Fruit fly (Drosophila melanogaster) whole organism, embryonic: ENCODE data around the gene SelG.

Experiments used
- Ada2b ChIP-seq: fragments of 200-800 bp; sonication (Bioruptor generic); IDR thresholded peaks from 2 replicates; pipeline ENCODE4 v1.3.6; 2022; ENCODE audit warnings: missing biosample characterization, missing genetic modification characterization
- CG10543 ChIP-seq: fragments of 200-800 bp; sonication (Bioruptor generic); optimal IDR thresholded peaks from 3 replicates; lab custom pipeline; 2017; ENCODE audit warnings: missing biosample characterization, mild to moderate bottlenecking, missing genetic modification characterization, moderate library complexity
- CG10979 ChIP-seq: fragments of 200-800 bp; sonication (Bioruptor generic); optimal IDR thresholded peaks from 2 replicates; lab custom pipeline; 2018; ENCODE audit warnings: missing biosample characterization, mild to moderate bottlenecking, missing genetic modification characterization, moderate library complexity
- CG12744 ChIP-seq: fragments of 200-800 bp; sonication (Bioruptor generic); optimal IDR thresholded peaks from 2 replicates; lab custom pipeline; 2016; ENCODE audit warnings: missing biosample characterization, missing genetic modification characterization
- CG12769 ChIP-seq: fragments of 200-800 bp; sonication (Bioruptor generic); optimal IDR thresholded peaks from 2 replicates; lab custom pipeline; 2019; ENCODE audit warnings: missing biosample characterization, mild to moderate bottlenecking, missing genetic modification characterization, moderate library complexity
- CG14014 ChIP-seq: fragments of 200-800 bp; sonication (Bioruptor generic); IDR thresholded peaks from 2 replicates; pipeline ENCODE4 v1.3.6; 2022; ENCODE audit warnings: missing biosample characterization, missing genetic modification characterization
- CG17568 ChIP-seq: fragments of 200-800 bp; sonication (Bioruptor generic); optimal IDR thresholded peaks from 2 replicates; lab custom pipeline; 2018; ENCODE audit warnings: missing biosample characterization, mild to moderate bottlenecking, missing genetic modification characterization, moderate library complexity
- CG17612 ChIP-seq: fragments of 200-800 bp; sonication (Bioruptor generic); IDR thresholded peaks from 2 replicates; pipeline ENCODE4 v1.3.6; 2022; ENCODE audit warnings: missing biosample characterization, missing genetic modification characterization
- CG17829 ChIP-seq: fragments of 200-800 bp; optimal IDR thresholded peaks from 2 replicates; lab custom pipeline; 2019; ENCODE audit warnings: missing biosample characterization, mild to moderate bottlenecking, missing genetic modification characterization, moderate library complexity
- CG18011 ChIP-seq: fragments of 200-800 bp; sonication (Bioruptor generic); optimal IDR thresholded peaks from 2 replicates; lab custom pipeline; 2017; ENCODE audit warnings: missing biosample characterization, missing genetic modification characterization, mild to moderate bottlenecking, moderate library complexity, missing genotype
- CG3163 ChIP-seq: fragments of 200-800 bp; sonication (Bioruptor generic); optimal IDR thresholded peaks from 3 replicates; lab custom pipeline; 2016; ENCODE audit warnings: missing biosample characterization, missing genetic modification characterization
- CG3838 ChIP-seq: fragments of 200-800 bp; sonication (Bioruptor generic); optimal IDR thresholded peaks from 3 replicates; lab custom pipeline; 2016; ENCODE audit warnings: missing biosample characterization, missing genetic modification characterization
- CG4328 ChIP-seq: fragments of 200-800 bp; sonication (Bioruptor generic); optimal IDR thresholded peaks from 3 replicates; lab custom pipeline; 2017; ENCODE audit warnings: missing biosample characterization, missing genetic modification reagents, missing genetic modification characterization
- CG4707 ChIP-seq: fragments of 200-800 bp; sonication (Bioruptor generic); optimal IDR thresholded peaks from 2 replicates; lab custom pipeline; 2018; ENCODE audit warnings: missing biosample characterization, mild to moderate bottlenecking, missing genetic modification characterization, moderate library complexity
- CG7372 ChIP-seq: fragments of 200-800 bp; sonication (Bioruptor generic); IDR thresholded peaks from 2 replicates; pipeline ENCODE4 v1.3.6; 2022; ENCODE audit warnings: missing biosample characterization, missing genetic modification characterization
- CG7786 ChIP-seq: fragments of 200-800 bp; sonication (Bioruptor generic); optimal IDR thresholded peaks from 2 replicates; lab custom pipeline; 2016; ENCODE audit warnings: missing biosample characterization, missing genetic modification characterization
- CG8281 ChIP-seq: fragments of 200-800 bp; sonication (Bioruptor generic); optimal IDR thresholded peaks from 2 replicates; lab custom pipeline; 2018; ENCODE audit warnings: missing biosample characterization, mild to moderate bottlenecking, missing genetic modification characterization, moderate library complexity
- CG8290 ChIP-seq, 3 experiments: fragments of 200-800 bp; sonication (Bioruptor generic); optimal IDR thresholded peaks; 2 replicates each; lab custom pipeline; 2016 to 2019; ENCODE audit warnings: missing biosample characterization in 3 of 3, missing genetic modification characterization in 3 of 3, mild to moderate bottlenecking in 2 of 3, moderate library complexity in 1 of 3
- D19B ChIP-seq: fragments of 200-800 bp; sonication (Bioruptor generic); optimal IDR thresholded peaks from 2 replicates; lab custom pipeline; 2017; ENCODE audit warnings: missing biosample characterization, mild to moderate bottlenecking, missing genetic modification characterization
- Dip3 ChIP-seq: fragments of 200-800 bp; sonication (Bioruptor generic); optimal IDR thresholded peaks from 3 replicates; lab custom pipeline; 2016; ENCODE audit warnings: missing biosample characterization, missing genetic modification characterization
- Ets65A ChIP-seq: fragments of 200-800 bp; sonication (Bioruptor generic); peaks from one replicate; lab custom pipeline; 2016; ENCODE audit warnings: missing biosample characterization, missing genetic modification characterization
- Hr3 ChIP-seq: fragments of 200-800 bp; sonication (Bioruptor generic); optimal IDR thresholded peaks from 3 replicates; lab custom pipeline; 2016; ENCODE audit warnings: missing biosample characterization, missing genetic modification characterization
- Lim3 ChIP-seq: fragments of 200-800 bp; sonication (Bioruptor generic); IDR thresholded peaks from 2 replicates; pipeline ENCODE4 v1.3.6; 2022; ENCODE audit warnings: missing biosample characterization, missing genetic modification characterization
- MTF-1 ChIP-seq: fragments of 200-800 bp; sonication (Bioruptor generic); optimal IDR thresholded peaks from 2 replicates; lab custom pipeline; 2018; ENCODE audit warnings: missing biosample characterization, mild to moderate bottlenecking, missing genetic modification characterization, borderline replicate concordance
- Myb ChIP-seq: fragments of 200-800 bp; sonication (Bioruptor generic); optimal IDR thresholded peaks from 2 replicates; lab custom pipeline; 2016; ENCODE audit warnings: missing biosample characterization, missing genetic modification characterization
- NfI ChIP-seq: fragments of 200-800 bp; sonication (Bioruptor generic); optimal IDR thresholded peaks from 3 replicates; lab custom pipeline; 2018; ENCODE audit warnings: missing biosample characterization, mild to moderate bottlenecking, missing genetic modification characterization, moderate library complexity
- Tbp ChIP-seq: fragments of >200 bp; optimal IDR thresholded peaks from 2 replicates; lab custom pipeline; 2018; ENCODE audit warnings: missing biosample characterization, missing genetic modification characterization
- bcd ChIP-seq: fragments of 200-800 bp; sonication (Bioruptor generic); optimal IDR thresholded peaks from 2 replicates; lab custom pipeline; 2017; ENCODE audit warnings: missing biosample characterization, mild to moderate bottlenecking, missing genetic modification characterization
- cg ChIP-seq: fragments of 200-800 bp; sonication (Bioruptor generic); optimal IDR thresholded peaks from 3 replicates; lab custom pipeline; 2019; ENCODE audit warnings: missing biosample characterization, mild to moderate bottlenecking, missing genetic modification characterization, moderate library complexity
- croc ChIP-seq: fragments of 200-800 bp; sonication (Bioruptor generic); conservative IDR thresholded peaks from 3 replicates; pipeline ENCODE4 v1.3.6; 2022; ENCODE audit warnings: missing biosample characterization, missing genetic modification characterization
- dati ChIP-seq: fragments of 200-800 bp; sonication (Bioruptor generic); IDR thresholded peaks from 2 replicates; pipeline ENCODE4 v1.3.6; 2022; ENCODE audit warnings: missing biosample characterization, missing genetic modification characterization
- fd64A ChIP-seq: fragments of 200-800 bp; sonication (Bioruptor generic); optimal IDR thresholded peaks from 3 replicates; lab custom pipeline; 2018; ENCODE audit warnings: missing biosample characterization, mild to moderate bottlenecking, missing genetic modification characterization
- fd96Cb ChIP-seq: fragments of 200-800 bp; sonication (Bioruptor generic); optimal IDR thresholded peaks from 2 replicates; lab custom pipeline; 2018; ENCODE audit warnings: missing biosample characterization, mild to moderate bottlenecking, missing genetic modification characterization, moderate library complexity
- gt ChIP-seq: fragments of 200-800 bp; sonication (Bioruptor generic); IDR thresholded peaks from 2 replicates; pipeline ENCODE4 v1.3.6; 2022; ENCODE audit warnings: missing biosample characterization, missing genetic modification characterization
- ind ChIP-seq: fragments of 200-800 bp; sonication (Bioruptor generic); optimal IDR thresholded peaks from 3 replicates; lab custom pipeline; 2016; ENCODE audit warnings: missing biosample characterization, missing genetic modification characterization
- jing ChIP-seq: fragments of 200-800 bp; sonication (Bioruptor generic); optimal IDR thresholded peaks from 2 replicates; lab custom pipeline; 2018; ENCODE audit warnings: missing biosample characterization, mild to moderate bottlenecking, missing genetic modification characterization
- klu ChIP-seq: fragments of 200-800 bp; sonication (Bioruptor generic); IDR thresholded peaks from 2 replicates; pipeline ENCODE4 v1.3.6; 2022; ENCODE audit warnings: missing biosample characterization, missing genetic modification characterization
- mirr ChIP-seq: fragments of 200-800 bp; sonication (Bioruptor generic); optimal IDR thresholded peaks from 3 replicates; lab custom pipeline; 2018; ENCODE audit warnings: missing biosample characterization, mild to moderate bottlenecking, missing genetic modification characterization
- mld ChIP-seq: fragments of 200-800 bp; sonication (Bioruptor generic); IDR thresholded peaks from 3 replicates; pipeline ENCODE4 v1.3.6; 2022; ENCODE audit warnings: missing biosample characterization, missing genetic modification characterization; ENCODE audit not compliant: partially characterized antibody
- p53 ChIP-seq: fragments of 200-800 bp; sonication (Bioruptor generic); optimal IDR thresholded peaks from 2 replicates; lab custom pipeline; 2016; ENCODE audit warnings: missing biosample characterization, missing genetic modification characterization
- pita ChIP-seq: fragments of 200-800 bp; sonication (Bioruptor generic); optimal IDR thresholded peaks from 2 replicates; lab custom pipeline; 2017; ENCODE audit warnings: missing biosample characterization, mild to moderate bottlenecking, missing genetic modification characterization
- sim ChIP-seq: fragments of 200-800 bp; sonication (Bioruptor generic); IDR thresholded peaks from 2 replicates; pipeline ENCODE4 v1.3.6; 2022; ENCODE audit warnings: missing biosample characterization, missing genetic modification characterization
- sug ChIP-seq: fragments of 200-800 bp; optimal IDR thresholded peaks from 2 replicates; lab custom pipeline; 2019; ENCODE audit warnings: missing biosample characterization, mild to moderate bottlenecking, missing genetic modification characterization, moderate library complexity
- tap ChIP-seq: fragments of 200-800 bp; optimal IDR thresholded peaks from 3 replicates; lab custom pipeline; 2019; ENCODE audit warnings: missing biosample characterization, mild to moderate bottlenecking, missing genetic modification characterization, moderate library complexity
- tgo ChIP-seq: fragments of 200-800 bp; sonication (Bioruptor generic); IDR thresholded peaks from 3 replicates; pipeline ENCODE4 v1.3.6; 2022; ENCODE audit warnings: missing biosample characterization, missing genetic modification characterization
- tll ChIP-seq, 2 experiments: fragments of 200-800 bp in 1 of 2; fragments of >200 bp in 1 of 2; sonication (Bioruptor generic) in 1 of 2; optimal IDR thresholded peaks; 2 replicates each; lab custom pipeline; 2017 to 2019; ENCODE audit warnings: missing biosample characterization in 2 of 2, missing genetic modification characterization in 2 of 2, mild to moderate bottlenecking in 1 of 2, moderate library complexity in 1 of 2
- ttk ChIP-seq: fragments of 200-800 bp; sonication (Bioruptor generic); IDR thresholded peaks from 2 replicates; pipeline ENCODE4 v2.1.2; 2022; ENCODE audit warnings: missing biosample characterization, missing genetic modification characterization
- vfl ChIP-seq: fragments of 200-800 bp; sonication (Bioruptor generic); optimal IDR thresholded peaks from 2 replicates; lab custom pipeline; 2016; ENCODE audit warnings: missing biosample characterization, missing genetic modification characterization

The SelG gene

DNA sequence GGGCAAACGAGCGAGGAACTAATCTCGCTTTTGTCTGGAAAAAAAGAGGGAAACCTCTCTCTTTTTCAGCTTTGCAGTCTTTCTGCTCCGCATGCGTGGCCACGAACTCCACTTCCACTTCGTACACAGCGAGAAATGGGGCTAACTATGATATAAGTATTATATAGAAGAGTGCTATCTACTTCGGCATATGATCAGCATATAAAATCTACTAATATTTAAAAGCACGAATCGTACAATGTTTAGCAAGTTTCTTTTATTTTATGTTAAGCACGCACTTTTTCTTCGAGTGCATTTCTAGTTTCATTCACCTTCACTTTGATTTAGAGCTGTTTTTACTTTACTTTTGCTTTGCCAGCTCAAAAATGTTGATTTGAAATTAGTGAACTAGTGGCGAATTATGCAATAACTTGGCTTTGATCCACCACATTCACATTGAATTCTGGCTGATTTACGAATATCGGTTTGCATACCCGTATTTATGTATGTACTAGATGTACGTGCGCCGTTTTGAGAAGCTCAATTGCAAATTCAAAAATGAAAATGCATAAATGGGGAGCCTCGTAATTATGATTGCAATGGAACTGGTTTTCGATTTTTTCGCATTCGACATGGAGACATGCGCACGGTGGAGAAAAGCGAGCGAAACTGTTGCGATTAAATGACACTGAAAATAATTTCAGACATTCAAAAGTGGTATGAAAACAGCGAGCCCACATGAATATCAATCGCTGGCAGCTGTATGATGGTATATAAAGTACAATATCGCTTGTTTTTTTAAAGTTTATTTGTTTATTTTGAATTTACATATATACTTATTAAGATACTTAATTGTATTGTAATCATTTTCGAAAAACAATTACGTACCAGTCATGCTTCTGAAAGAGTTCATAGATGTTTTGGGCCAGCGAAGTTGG lies 29.3 kb upstream of the SelG start (continued):
- TF ChIP-seq mld (GFP tag; lab: Robert Waterston, UW) (no peak), CG10543 (GFP tag; lab: Kevin White, UChicago) (peak; percentile 18), D19B (GFP tag; lab: Kevin White, UChicago) (no peak), Ada2b (GFP tag; lab: Robert Waterston, UW) (peak; percentile 71), dati (GFP tag; lab: Robert Waterston, UW) (no peak), klu (GFP tag; lab: Robert Waterston, UW) (peak; percentile 67), ttk (GFP tag; lab: Robert Waterston, UW) (peak; percentile 84), CG3163 (GFP tag; lab: Kevin White, UChicago) (no peak), Lim3 (GFP tag; lab: Robert Waterston, UW) (no peak), gt (GFP tag; lab: Robert Waterston, UW) (peak; percentile 67), fd96Cb (tag; lab: Kevin White, UChicago) (peak; percentile 63), CG4328 (no peak), Ets65A (GFP tag; lab: Kevin White, UChicago) (peak; percentile 95), tap (peak; percentile 69), CG18011 (GFP tag; lab: Kevin White, UChicago) (no peak), sug (peak; percentile 60), croc (GFP tag; lab: Robert Waterston, UW) (peak; percentile 70; the same call in 2 of the 3 replicates), CG8281 (tag; lab: Kevin White, UChicago) (peak; percentile 74), MTF-1 (peak; percentile 46), vfl (GFP tag; lab: Kevin White, UChicago) (peak; percentile 5), Hr3 (GFP tag; lab: Kevin White, UChicago) (peak; percentile 22), p53 (no peak), CG17568 (GFP tag; lab: Kevin White, UChicago) (no peak), pita (GFP tag; lab: Kevin White, UChicago) (no peak), CG17612 (GFP tag; lab: Robert Waterston, UW) (peak; percentile 25; the same call in 1 of the 2 replicates), NfI (GFP tag; lab: Kevin White, UChicago) (peak; percentile 60), fd64A (GFP tag; lab: Kevin White, UChicago) (peak; percentile 69), CG8290 (GFP tag; optimal IDR thresholded peaks at IDR 0.05; lab: Kevin White, UChicago) (peak; percentile 62), CG8290 (tag; optimal IDR thresholded peaks at IDR 0.05; lab: Kevin White, UChicago) (no peak), bcd (GFP tag; lab: Kevin White, UChicago) (peak; percentile 64), Dip3 (GFP tag; lab: Kevin White, UChicago) (peak; percentile 28), tll (GFP tag; optimal IDR thresholded peaks at IDR 0.05; lab: Kevin White, UChicago) (no peak), Myb (no peak), jing (peak; percentile 58), Tbp (GFP tag; lab: Kevin White, UChicago) (no peak), CG12744 (GFP tag; lab: Kevin White, UChicago) (no peak), mirr (GFP tag; lab: Kevin White, UChicago) (no peak), CG14014 (peak; percentile 88), sim (peak; percentile 83), CG4707 (GFP tag; lab: Kevin White, UChicago) (peak; percentile 64), CG12769 (tag; lab: Kevin White, UChicago) (peak; percentile 78), CG17829 (tag; lab: Kevin White, UChicago) (peak; percentile 93), CG3838 (no peak), CG7786 (no peak), cg (GFP tag; lab: Kevin White, UChicago) (no peak), CG10979 (tag; lab: Kevin White, UChicago) (peak; percentile 77), tgo (GFP tag; lab: Robert Waterston, UW) (peak; percentile 81), CG7372 (GFP tag; lab: Robert Waterston, UW) (peak; percentile 78), ind (GFP tag; lab: Kevin White, UChicago) (peak; percentile 61)
